Fruit fly (Drosophila melanogaster) whole organism, embryonic: ENCODE results near the gene CG42553.

Experiments
- Aef1 ChIP-seq: fragments of 200-800 bp; sonication (Bioruptor generic); IDR thresholded peaks from 3 replicates; pipeline ENCODE4 v1.3.6; 2022; ENCODE audit warnings: missing biosample characterization, missing genetic modification characterization
- BtbVII ChIP-seq: fragments of 200-800 bp; sonication (Bioruptor generic); optimal IDR thresholded peaks from 3 replicates; lab custom pipeline; 2017; ENCODE audit warnings: missing biosample characterization, mild to moderate bottlenecking, missing genetic modification characterization
- CG11504 ChIP-seq: fragments of 200-800 bp; sonication (Bioruptor generic); optimal IDR thresholded peaks from 3 replicates; lab custom pipeline; 2019; ENCODE audit warnings: missing biosample characterization, mild to moderate bottlenecking, missing genetic modification characterization, moderate library complexity
- CG12391 ChIP-seq: fragments of 200-800 bp; sonication (Bioruptor generic); optimal IDR thresholded peaks from 3 replicates; lab custom pipeline; 2018; ENCODE audit warnings: missing biosample characterization, mild to moderate bottlenecking, missing genetic modification characterization, moderate library complexity
- CG13296 ChIP-seq: fragments of 200-800 bp; sonication (Bioruptor generic); optimal IDR thresholded peaks from 3 replicates; lab custom pipeline; 2018; ENCODE audit warnings: missing biosample characterization, mild to moderate bottlenecking, missing genetic modification characterization
- CG15696 ChIP-seq: fragments of 200-800 bp; sonication (Bioruptor generic); optimal IDR thresholded peaks from 2 replicates; lab custom pipeline; 2019; ENCODE audit warnings: missing biosample characterization, mild to moderate bottlenecking, missing genetic modification characterization, moderate library complexity
- CG1647 ChIP-seq: fragments of 200-800 bp; sonication (Bioruptor generic); optimal IDR thresholded peaks from 3 replicates; lab custom pipeline; 2016; ENCODE audit warnings: missing biosample characterization, missing genetic modification characterization
- CG16813 ChIP-seq: fragments of 200-800 bp; sonication (Bioruptor generic); IDR thresholded peaks from 3 replicates; pipeline ENCODE4 v1.3.6; 2022; ENCODE audit warnings: missing biosample characterization, missing genetic modification characterization; ENCODE audit not compliant: partially characterized antibody
- CG17912 ChIP-seq: fragments of 200-800 bp; sonication (Bioruptor generic); optimal IDR thresholded peaks from 2 replicates; lab custom pipeline; 2018; ENCODE audit warnings: missing biosample characterization, mild to moderate bottlenecking, missing genetic modification characterization
- CG18476 ChIP-seq: fragments of 200-800 bp; sonication (Bioruptor generic); optimal IDR thresholded peaks from 2 replicates; lab custom pipeline; 2016; ENCODE audit warnings: missing biosample characterization, mild to moderate bottlenecking, missing genetic modification characterization
- CG18764 ChIP-seq: fragments of 200-800 bp; sonication (Bioruptor generic); optimal IDR thresholded peaks from 3 replicates; lab custom pipeline; 2016; ENCODE audit warnings: missing biosample characterization, missing genetic modification characterization
- CG2678 ChIP-seq: fragments of 200-800 bp; sonication (Bioruptor generic); optimal IDR thresholded peaks from 3 replicates; lab custom pipeline; 2019; ENCODE audit warnings: missing biosample characterization, mild to moderate bottlenecking, missing genetic modification characterization, moderate library complexity
- CG31224 ChIP-seq: fragments of 200-800 bp; sonication (Bioruptor generic); IDR thresholded peaks from 2 replicates; pipeline ENCODE4 v1.3.6; 2022; ENCODE audit warnings: missing biosample characterization, missing genetic modification characterization
- CG3163 ChIP-seq: fragments of 200-800 bp; sonication (Bioruptor generic); optimal IDR thresholded peaks from 3 replicates; lab custom pipeline; 2016; ENCODE audit warnings: missing biosample characterization, missing genetic modification characterization
- CG4404 ChIP-seq: fragments of 200-800 bp; sonication (Bioruptor generic); IDR thresholded peaks from 2 replicates; pipeline ENCODE4 v1.3.6; 2022; ENCODE audit warnings: missing biosample characterization, missing genetic modification characterization
- CG4854 ChIP-seq: fragments of 200-800 bp; sonication (Bioruptor generic); optimal IDR thresholded peaks from 2 replicates; lab custom pipeline; 2016; ENCODE audit warnings: missing biosample characterization, missing genetic modification characterization, inconsistent platforms
- CG6272 ChIP-seq: fragments of 200-800 bp; sonication (Bioruptor generic); IDR thresholded peaks from 2 replicates; pipeline ENCODE4 v1.3.6; 2022; ENCODE audit warnings: missing biosample characterization, missing genetic modification characterization
- CG6654 ChIP-seq: fragments of 200-800 bp; sonication (Bioruptor generic); optimal IDR thresholded peaks from 2 replicates; lab custom pipeline; 2017; ENCODE audit warnings: missing biosample characterization, mild to moderate bottlenecking, missing genetic modification characterization
- CG6683 ChIP-seq: fragments of 200-800 bp; sonication (Bioruptor generic); optimal IDR thresholded peaks from 2 replicates; lab custom pipeline; 2017; ENCODE audit warnings: missing biosample characterization, mild to moderate bottlenecking, missing genetic modification characterization, missing genetic modification reagents
- CG7556 ChIP-seq: fragments of 200-800 bp; sonication (Bioruptor generic); optimal IDR thresholded peaks from 2 replicates; lab custom pipeline; 2017; ENCODE audit warnings: missing biosample characterization, mild to moderate bottlenecking, missing genetic modification characterization
- CG8765 ChIP-seq: fragments of 200-800 bp; sonication (Bioruptor generic); IDR thresholded peaks from 2 replicates; pipeline ENCODE4 v1.3.6; 2022; ENCODE audit warnings: missing biosample characterization, missing genetic modification characterization
- CG9797 ChIP-seq: fragments of 200-800 bp; sonication (Bioruptor generic); optimal IDR thresholded peaks from 3 replicates; lab custom pipeline; 2018; ENCODE audit warnings: missing biosample characterization, mild to moderate bottlenecking, missing genetic modification characterization
- Chrac-16 ChIP-seq: fragments of 200-800 bp; sonication (Bioruptor generic); optimal IDR thresholded peaks from 3 replicates; lab custom pipeline; 2016; ENCODE audit warnings: missing biosample characterization, missing genetic modification characterization
- D ChIP-seq, 2 experiments: fragments of 200-800 bp in 1 of 2; fragments of >200 bp in 1 of 2; sonication (Bioruptor generic) in 1 of 2; optimal IDR thresholded peaks; 2 replicates in 1 of 2; 3 replicates in 1 of 2; lab custom pipeline; 2017; ENCODE audit warnings: mild to moderate bottlenecking in 1 of 2, missing biosample characterization in 1 of 2, missing genetic modification characterization in 1 of 2, missing genetic modification reagents in 1 of 2
- E2f1 ChIP-seq: fragments of 200-800 bp; sonication (Bioruptor generic); IDR thresholded peaks from 2 replicates; pipeline ENCODE4 v1.3.6; 2022; ENCODE audit warnings: missing biosample characterization, missing genetic modification characterization
- ERR ChIP-seq: fragments of 200-800 bp; sonication (Bioruptor generic); optimal IDR thresholded peaks from 2 replicates; lab custom pipeline; 2016; ENCODE audit warnings: missing biosample characterization, missing genetic modification characterization
- Ets65A ChIP-seq: fragments of 200-800 bp; sonication (Bioruptor generic); peaks from one replicate; lab custom pipeline; 2016; ENCODE audit warnings: missing biosample characterization, missing genetic modification characterization
- Ets97D ChIP-seq: fragments of 200-800 bp; sonication (Bioruptor generic); optimal IDR thresholded peaks from 3 replicates; lab custom pipeline; 2016; ENCODE audit warnings: missing biosample characterization, missing genetic modification characterization
- Gug ChIP-seq: fragments of 200-800 bp; sonication (Bioruptor generic); IDR thresholded peaks from 4 replicates; pipeline ENCODE4 v1.3.6; 2022; ENCODE audit warnings: missing biosample characterization, missing genetic modification characterization
- Hmr ChIP-seq: fragments of 200-800 bp; sonication (Bioruptor generic); optimal IDR thresholded peaks from 3 replicates; lab custom pipeline; 2017; ENCODE audit warnings: mild to moderate bottlenecking, missing biosample characterization, missing genetic modification reagents, missing genetic modification characterization
- Jarid2 ChIP-seq: fragments of 200-800 bp; sonication (Bioruptor generic); optimal IDR thresholded peaks from 3 replicates; lab custom pipeline; 2017; ENCODE audit warnings: mild to moderate bottlenecking, missing biosample characterization, missing genetic modification reagents, missing genetic modification characterization
- MTF-1 ChIP-seq: fragments of 200-800 bp; sonication (Bioruptor generic); optimal IDR thresholded peaks from 2 replicates; lab custom pipeline; 2018; ENCODE audit warnings: missing biosample characterization, mild to moderate bottlenecking, missing genetic modification characterization, borderline replicate concordance
- Max ChIP-seq: fragments of 200-800 bp; sonication (Bioruptor generic); optimal IDR thresholded peaks from 2 replicates; lab custom pipeline; 2016; ENCODE audit warnings: missing biosample characterization, mild to moderate bottlenecking, missing genetic modification characterization
- Oli ChIP-seq: fragments of 200-800 bp; sonication (Bioruptor generic); optimal IDR thresholded peaks from 2 replicates; lab custom pipeline; 2018; ENCODE audit warnings: missing biosample characterization, mild to moderate bottlenecking, missing genetic modification characterization, moderate library complexity
- Ptx1 ChIP-seq: fragments of 200-800 bp; sonication (Bioruptor generic); IDR thresholded peaks from 2 replicates; pipeline ENCODE4 v1.3.6; 2022; ENCODE audit warnings: missing biosample characterization, missing genetic modification characterization
- al ChIP-seq: fragments of 200-800 bp; sonication (Bioruptor generic); IDR thresholded peaks from 2 replicates; pipeline ENCODE4 v1.3.6; 2022; ENCODE audit warnings: missing biosample characterization, missing genetic modification characterization
- az2 ChIP-seq: fragments of 200-800 bp; sonication (Bioruptor generic); optimal IDR thresholded peaks from 3 replicates; lab custom pipeline; 2016; ENCODE audit warnings: missing biosample characterization, missing genetic modification characterization
- cwo ChIP-seq: fragments of 200-800 bp; sonication (Bioruptor generic); optimal IDR thresholded peaks from 3 replicates; lab custom pipeline; 2017; ENCODE audit warnings: missing biosample characterization, missing genetic modification characterization, mild to moderate bottlenecking, moderate library complexity, missing genetic modification reagents
- danr ChIP-seq: fragments of 200-800 bp; sonication (Bioruptor generic); IDR thresholded peaks from 2 replicates; pipeline ENCODE4 v1.3.6; 2022; ENCODE audit warnings: missing biosample characterization, missing genetic modification characterization
- gce ChIP-seq: fragments of 200-800 bp; sonication (Bioruptor generic); IDR thresholded peaks from 3 replicates; pipeline ENCODE4 v1.3.6; 2022; ENCODE audit warnings: missing biosample characterization, missing genetic modification characterization
- her ChIP-seq: fragments of 200-800 bp; sonication (Bioruptor generic); optimal IDR thresholded peaks from 2 replicates; lab custom pipeline; 2016; ENCODE audit warnings: missing biosample characterization, missing genetic modification characterization
- nau ChIP-seq: fragments of 200-800 bp; sonication (Bioruptor generic); optimal IDR thresholded peaks from 3 replicates; lab custom pipeline; 2017; ENCODE audit warnings: missing biosample characterization, mild to moderate bottlenecking, missing genetic modification characterization, missing genetic modification reagents
- nerfin-1 ChIP-seq: fragments of 200-800 bp; sonication (Bioruptor generic); optimal IDR thresholded peaks from 3 replicates; lab custom pipeline; 2019; ENCODE audit warnings: missing biosample characterization, mild to moderate bottlenecking, missing genetic modification characterization, moderate library complexity
- otp ChIP-seq: fragments of 200-800 bp; sonication (Bioruptor generic); IDR thresholded peaks from 3 replicates; pipeline ENCODE4, ENCODE4 v1.3.6; 2022; ENCODE audit warnings: missing biosample characterization, missing genetic modification characterization
- psq ChIP-seq: fragments of 200-800 bp; sonication (Bioruptor generic); optimal IDR thresholded peaks from 2 replicates; lab custom pipeline; 2017; ENCODE audit warnings: missing biosample characterization, missing genetic modification characterization
- sr ChIP-seq: fragments of 200-800 bp; sonication (Bioruptor generic); IDR thresholded peaks from 3 replicates; pipeline ENCODE4 v1.3.6; 2022; ENCODE audit warnings: missing biosample characterization, missing genetic modification characterization
- stwl ChIP-seq: fragments of 200-800 bp; sonication (Bioruptor generic); optimal IDR thresholded peaks from 3 replicates; lab custom pipeline; 2018; ENCODE audit warnings: missing biosample characterization, mild to moderate bottlenecking, missing genetic modification characterization, moderate library complexity
- sug ChIP-seq: fragments of 200-800 bp; optimal IDR thresholded peaks from 2 replicates; lab custom pipeline; 2019; ENCODE audit warnings: missing biosample characterization, mild to moderate bottlenecking, missing genetic modification characterization, moderate library complexity
- wor ChIP-seq: fragments of 200-800 bp; sonication (Bioruptor generic); IDR thresholded peaks from 2 replicates; pipeline ENCODE4 v1.3.6; 2022; ENCODE audit warnings: missing biosample characterization, missing genetic modification characterization
- yki ChIP-seq: fragments of >200 bp; optimal IDR thresholded peaks from 3 replicates; lab custom pipeline; 2018
- zfh1 ChIP-seq: fragments of 200-800 bp; sonication (Bioruptor generic); IDR thresholded peaks from 3 replicates; pipeline ENCODE4 v1.3.6; 2022; ENCODE audit warnings: missing biosample characterization, missing genetic modification characterization

Gene CG42553

dm6 chr3L:820332-820731 is 13.6 kb upstream of the CG42553 start (continued):
- TF ChIP-seq gce (GFP tag; lab: Robert Waterston, UW): peak; percentile 73
- TF ChIP-seq CG18764 (GFP tag; lab: Kevin White, UChicago): peak; percentile 46
- TF ChIP-seq MTF-1 (GFP tag; lab: Kevin White, UChicago): peak; percentile 19
- TF ChIP-seq D (optimal IDR thresholded peaks at IDR 0.05; lab: Kevin White, UChicago): no peak
- TF ChIP-seq D (GFP tag; optimal IDR thresholded peaks at IDR 0.05; lab: Kevin White, UChicago): peak; percentile 53
- TF ChIP-seq sug (tag; lab: Kevin White, UChicago): peak; percentile 34
- peak; percentile 83 for TF ChIP-seq E2f1 (GFP tag; lab: Robert Waterston, UW)
- TF ChIP-seq CG1647 (GFP tag; lab: Kevin White, UChicago): peak; percentile 28
- TF ChIP-seq sr (GFP tag; lab: Robert Waterston, UW): no peak
- peak; percentile 2 for TF ChIP-seq CG4854 (GFP tag; lab: Kevin White, UChicago)
- TF ChIP-seq nau (GFP tag; lab: Kevin White, UChicago): peak; percentile 5
- no peak for TF ChIP-seq stwl (tag; lab: Kevin White, UChicago)
- no peak for TF ChIP-seq ERR (GFP tag; lab: Kevin White, UChicago)
- no peak for TF ChIP-seq CG16813 (GFP tag; lab: Robert Waterston, UW)
- TF ChIP-seq az2 (GFP tag; lab: Kevin White, UChicago): peak; percentile 75
- peak; percentile 81 for TF ChIP-seq CG2678 (tag; lab: Kevin White, UChicago)
- TF ChIP-seq Max (GFP tag; lab: Kevin White, UChicago): peak; percentile 57
- peak; percentile 71 for TF ChIP-seq Aef1
- TF ChIP-seq CG13296: peak; percentile 69
- peak; percentile 18 for TF ChIP-seq CG6654
- TF ChIP-seq Oli: peak; percentile 79
- TF ChIP-seq Ets65A (GFP tag; lab: Kevin White, UChicago): no peak
- TF ChIP-seq Hmr (GFP tag; lab: Kevin White, UChicago): peak; percentile 63
- TF ChIP-seq CG9797 (GFP tag; lab: Kevin White, UChicago): no peak
- TF ChIP-seq her: peak; percentile 23
- TF ChIP-seq CG18476 (GFP tag; lab: Kevin White, UChicago): peak; percentile 11
- TF ChIP-seq al (GFP tag; lab: Robert Waterston, UW): peak; percentile 38
- peak; percentile 43 for TF ChIP-seq BtbVII (GFP tag; lab: Kevin White, UChicago)
- peak; percentile 11; the same call in 1 of the 2 replicates for TF ChIP-seq CG8765 (GFP tag; lab: Robert Waterston, UW)
- peak; percentile 0 for TF ChIP-seq CG15696 (tag; lab: Kevin White, UChicago)
- TF ChIP-seq CG17912 (GFP tag; lab: Kevin White, UChicago): no peak
- peak; percentile 19; the same call in 1 of the 4 replicates for TF ChIP-seq Gug
- TF ChIP-seq Ets97D (GFP tag; lab: Kevin White, UChicago): no peak
- peak; percentile 20 for TF ChIP-seq psq (GFP tag; lab: Kevin White, UChicago)
- TF ChIP-seq cwo (GFP tag; lab: Kevin White, UChicago): peak; percentile 70
- no peak for TF ChIP-seq danr (GFP tag; lab: Robert Waterston, UW)
- TF ChIP-seq nerfin-1 (tag; lab: Kevin White, UChicago): peak; percentile 58
- peak; percentile 71 for TF ChIP-seq CG12391 (tag; lab: Kevin White, UChicago)
- TF ChIP-seq Jarid2 (GFP tag; lab: Kevin White, UChicago): peak; percentile 35
- peak; percentile 35; the same call in 1 of the 2 replicates for TF ChIP-seq CG6272 (GFP tag; lab: Robert Waterston, UW)
- peak; percentile 76 for TF ChIP-seq wor
- no peak for TF ChIP-seq CG3163 (GFP tag; lab: Kevin White, UChicago)
- peak; percentile 70; the same call in 1 of the 3 replicates for TF ChIP-seq otp
- peak; percentile 65; the same call in 1 of the 3 replicates for TF ChIP-seq zfh1 (GFP tag; lab: Robert Waterston, UW)
- peak; percentile 88 for TF ChIP-seq CG11504
- peak; percentile 79 for TF ChIP-seq Ptx1 (GFP tag; lab: Robert Waterston, UW)
- TF ChIP-seq Chrac-16 (GFP tag; lab: Kevin White, UChicago): peak; percentile 42
- peak; percentile 58 for TF ChIP-seq CG31224 (GFP tag; lab: Robert Waterston, UW)
- TF ChIP-seq yki: no peak
- TF ChIP-seq CG6683 (GFP tag; lab: Kevin White, UChicago): peak; percentile 55
- peak; percentile 65 for TF ChIP-seq CG7556 (GFP tag; lab: Kevin White, UChicago)
- peak; percentile 28; the same call in 1 of the 2 replicates for TF ChIP-seq CG4404 (GFP tag; lab: Robert Waterston, UW)
